Fruit fly (Drosophila melanogaster): ENCODE measurements around the gene CG5850.

The CG5850 gene

DNA sequence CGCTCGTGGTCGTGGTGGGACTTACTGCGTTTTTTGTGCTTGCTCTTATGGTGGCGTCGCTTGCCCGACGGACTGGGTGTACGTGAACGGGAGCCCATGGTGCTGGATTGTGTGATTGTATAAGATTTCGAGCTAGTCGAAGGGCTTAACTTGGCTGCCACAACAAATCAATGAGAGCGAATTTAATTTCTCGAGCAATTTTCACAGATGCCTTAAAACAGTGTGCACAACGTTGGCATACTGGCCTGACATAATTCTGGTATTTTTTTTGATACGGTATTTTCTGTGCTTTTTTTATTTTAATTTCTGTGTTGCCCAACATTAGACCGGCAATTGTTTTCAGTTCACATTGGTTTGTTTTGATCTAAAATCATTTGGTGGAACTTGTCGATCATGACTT is 25.8 kb downstream of the CG5850 start, which contains the start of gene Arglu1:
Gene Arglu1 (minus strand): TSS at position 227 of the 400 bp plus-strand sequence.
- TF ChIP-seq ey (GFP tag; optimal IDR thresholded peaks at IDR 0.05) (peak; percentile 5), Hr83 (GFP tag; optimal IDR thresholded peaks at IDR 0.05; ENCODE audit: poor library complexity, severe bottlenecking) (peak; percentile 92), Vsx2 (GFP tag; optimal IDR thresholded peaks at IDR 0.05; ENCODE audit: partially characterized antibody) (peak; percentile 25), br (GFP tag; optimal IDR thresholded peaks at IDR 0.05) (no peak), Hnf4 (GFP tag; optimal IDR thresholded peaks at IDR 0.05) (no peak), sage (GFP tag; optimal IDR thresholded peaks at IDR 0.05) (no peak), h (GFP tag; optimal IDR thresholded peaks at IDR 0.05) (peak; percentile 62), dl (GFP tag; optimal IDR thresholded peaks at IDR 0.05; ENCODE audit: insufficient read depth in 1 of 2, partially characterized antibody in 2 of 2) (no peak), psq (GFP tag; optimal IDR thresholded peaks at IDR 0.05) (peak; percentile 26), rgr (GFP tag; optimal IDR thresholded peaks at IDR 0.05) (peak; percentile 64), fru (GFP tag; optimal IDR thresholded peaks at IDR 0.05) (peak; percentile 41), CG32264 (GFP tag; optimal IDR thresholded peaks at IDR 0.05) (peak; percentile 34), Mio (GFP tag; optimal IDR thresholded peaks at IDR 0.05) (no peak), usp (GFP tag; optimal IDR thresholded peaks at IDR 0.05) (no peak), Rel (GFP tag; optimal IDR thresholded peaks at IDR 0.05) (no peak), Rel (tag; optimal IDR thresholded peaks at IDR 0.05) (no peak), Myc (optimal IDR thresholded peaks at IDR 0.05) (no peak), N (GFP tag; optimal IDR thresholded peaks at IDR 0.05) (no peak), Dfd (GFP tag; optimal IDR thresholded peaks at IDR 0.05) (no peak), brk (GFP tag; optimal IDR thresholded peaks at IDR 0.05) (no peak), Jra (GFP tag; optimal IDR thresholded peaks at IDR 0.05) (peak; percentile 32), HLH106 (tag; optimal IDR thresholded peaks at IDR 0.05) (peak; percentile 4), woc (GFP tag; optimal IDR thresholded peaks at IDR 0.05) (no peak), sv (GFP tag; optimal IDR thresholded peaks at IDR 0.05) (no peak), dsf (GFP tag; optimal IDR thresholded peaks at IDR 0.05; ENCODE audit: borderline replicate concordance) (no peak), Sp1 (GFP tag; optimal IDR thresholded peaks at IDR 0.05) (no peak), dmrt93B (GFP tag; optimal IDR thresholded peaks at IDR 0.05) (no peak), lola (GFP tag; optimal IDR thresholded peaks at IDR 0.05) (no peak), CG9705 (GFP tag; optimal IDR thresholded peaks at IDR 0.05) (no peak), OdsH (GFP tag; optimal IDR thresholded peaks at IDR 0.05) (no peak), Abd-B (GFP tag; optimal IDR thresholded peaks at IDR 0.05) (no peak), tai (GFP tag; optimal IDR thresholded peaks at IDR 0.05) (no peak), jim (GFP tag; optimal IDR thresholded peaks at IDR 0.05) (peak; percentile 33), foxo (GFP tag; optimal IDR thresholded peaks at IDR 0.05) (peak in 1 of 2 experiments; percentile 54), CrebA (GFP tag; optimal IDR thresholded peaks at IDR 0.05; ENCODE audit: borderline replicate concordance) (no peak), Hr78 (GFP tag; optimal IDR thresholded peaks at IDR 0.05) (no peak), Dif (GFP tag; optimal IDR thresholded peaks at IDR 0.05; ENCODE audit: partially characterized antibody) (no peak), pan (optimal IDR thresholded peaks at IDR 0.05) (no peak), GATAd (GFP tag; optimal IDR thresholded peaks at IDR 0.05) (no peak)

DNA sequence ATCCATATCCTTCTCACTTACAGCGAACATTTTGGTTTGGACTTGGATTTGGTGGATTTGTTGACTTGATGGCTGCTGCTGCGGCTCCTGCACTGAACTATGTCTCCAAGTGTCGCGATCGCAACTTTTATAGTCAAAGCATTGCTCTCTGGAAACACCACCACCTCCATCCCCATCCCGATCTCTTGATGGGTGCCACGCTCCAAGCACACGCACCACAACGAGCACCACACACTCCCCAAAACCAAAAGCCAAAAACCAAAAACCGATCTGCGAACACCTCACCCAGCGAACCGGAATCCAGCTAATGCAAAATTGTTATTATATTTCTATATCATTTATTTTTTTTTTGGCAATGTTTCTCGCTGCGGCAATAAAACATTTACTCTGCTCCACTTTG is 30.7 kb downstream of the CG5850 start, which contains the start of gene Cpr30F:
Gene Cpr30F (minus strand): TSS at position 101 of the 400 bp plus-strand sequence.
- TF ChIP-seq foxo (GFP tag; optimal IDR thresholded peaks at IDR 0.05), result no peak
- no peak for TF ChIP-seq Mio (GFP tag; optimal IDR thresholded peaks at IDR 0.05)
- TF ChIP-seq Hnf4 (GFP tag; optimal IDR thresholded peaks at IDR 0.05), result no peak
- no peak for TF ChIP-seq fru (GFP tag; optimal IDR thresholded peaks at IDR 0.05)
- no peak for TF ChIP-seq CrebA (GFP tag; optimal IDR thresholded peaks at IDR 0.05; ENCODE audit: borderline replicate concordance)
- no peak for TF ChIP-seq woc (GFP tag; optimal IDR thresholded peaks at IDR 0.05)
- TF ChIP-seq Abd-B (GFP tag; optimal IDR thresholded peaks at IDR 0.05), result no peak
- TF ChIP-seq Myc (optimal IDR thresholded peaks at IDR 0.05), result no peak
- no peak for TF ChIP-seq Dfd (GFP tag; optimal IDR thresholded peaks at IDR 0.05)
- no peak for TF ChIP-seq sage (GFP tag; optimal IDR thresholded peaks at IDR 0.05)
- no peak for TF ChIP-seq dmrt93B (GFP tag; optimal IDR thresholded peaks at IDR 0.05)
- TF ChIP-seq Rel (GFP tag; optimal IDR thresholded peaks at IDR 0.05), result no peak
- no peak for TF ChIP-seq Rel (tag; optimal IDR thresholded peaks at IDR 0.05)
- no peak for TF ChIP-seq h (GFP tag; optimal IDR thresholded peaks at IDR 0.05)
- TF ChIP-seq CG9705 (GFP tag; optimal IDR thresholded peaks at IDR 0.05), result no peak
- TF ChIP-seq GATAd (GFP tag; optimal IDR thresholded peaks at IDR 0.05), result no peak
- no peak for TF ChIP-seq ey (GFP tag; optimal IDR thresholded peaks at IDR 0.05)
- TF ChIP-seq jim (GFP tag; optimal IDR thresholded peaks at IDR 0.05), result no peak
- no peak for TF ChIP-seq rgr (GFP tag; optimal IDR thresholded peaks at IDR 0.05)
